Worm (Caenorhabditis elegans): Measurements from ENCODE around the gene hlh-13.

Gene hlh-13

DNA sequence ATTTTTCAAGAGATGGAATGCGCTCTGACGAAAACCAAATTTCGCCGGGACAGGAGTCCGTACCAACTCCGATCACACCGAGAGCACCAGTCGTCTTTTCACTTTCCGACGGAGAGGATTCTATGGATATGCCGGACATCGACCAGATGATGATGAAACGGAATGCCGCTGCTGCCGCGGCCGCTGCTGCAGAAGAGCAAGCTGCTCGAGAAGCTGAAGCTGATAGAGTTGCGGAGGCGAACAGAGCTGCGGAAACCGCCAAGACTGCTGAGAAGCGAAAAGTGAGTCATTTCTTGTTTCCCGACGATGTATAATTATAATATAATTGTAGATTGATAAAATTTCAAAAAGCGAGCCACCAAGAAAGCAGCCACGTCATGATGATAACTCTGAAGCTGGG is 6.3 kb downstream of the hlh-13 start:
- no peak for TF ChIP-seq nhr-77 (tag; optimal IDR thresholded peaks at IDR 0.05)
- no peak for TF ChIP-seq unc-62 (GFP tag; optimal IDR thresholded peaks at IDR 0.05)
- TF ChIP-seq mep-1 (tag; optimal IDR thresholded peaks at IDR 0.05), result no peak
- TF ChIP-seq ceh-63 (GFP tag; optimal IDR thresholded peaks at IDR 0.05), result no peak
- no peak for TF ChIP-seq lin-35 (GFP tag; optimal IDR thresholded peaks at IDR 0.05)
- no peak for TF ChIP-seq C34B4.2 (tag; optimal IDR thresholded peaks at IDR 0.05)
- TF ChIP-seq elt-2 (tag; optimal IDR thresholded peaks at IDR 0.05), result no peak
- no peak for TF ChIP-seq nhr-47 (tag; optimal IDR thresholded peaks at IDR 0.05)
- TF ChIP-seq ama-1 (optimal IDR thresholded peaks at IDR 0.05), result no peak
- TF ChIP-seq hpl-2 (GFP tag; optimal IDR thresholded peaks at IDR 0.05), result no peak
- TF ChIP-seq lin-39 (tag; optimal IDR thresholded peaks at IDR 0.05), result no peak
- TF ChIP-seq pag-3 (tag; optimal IDR thresholded peaks at IDR 0.05; ENCODE audit: borderline replicate concordance, insufficient read depth), result no peak
- TF ChIP-seq xbp-1 (tag; optimal IDR thresholded peaks at IDR 0.05), result no peak

DNA sequence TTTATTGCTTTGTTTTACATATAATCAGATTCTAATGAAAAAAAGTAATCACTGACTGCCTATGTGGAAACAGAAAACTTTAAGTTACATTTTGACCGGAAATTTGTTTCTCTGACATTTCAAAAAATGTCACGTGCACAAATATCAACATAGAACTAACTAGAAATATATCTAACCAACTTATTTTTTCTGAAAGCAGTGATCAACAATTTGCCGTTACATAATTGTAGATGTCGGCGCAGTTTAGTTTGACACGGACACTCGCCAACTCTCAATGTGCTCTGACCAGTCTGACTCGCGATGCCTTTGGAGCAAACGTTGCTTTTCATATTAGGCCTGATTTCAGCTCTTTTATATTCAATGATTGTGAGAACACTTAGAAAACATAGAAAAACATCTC is 7.7 kb downstream of the hlh-13 start, which contains the start of gene srv-6:
Gene srv-6 (plus strand): TSS at position 301 of the 400 bp plus-strand sequence.
- TF ChIP-seq nhr-76 (tag; optimal IDR thresholded peaks at IDR 0.05) (no peak), nhr-11 (tag; optimal IDR thresholded peaks at IDR 0.05) (no peak), sup-37 (GFP tag; optimal IDR thresholded peaks at IDR 0.05) (no peak), mdl-1 (tag; optimal IDR thresholded peaks at IDR 0.05) (no peak), lin-15B (tag; optimal IDR thresholded peaks at IDR 0.05) (no peak), nhr-71 (tag; optimal IDR thresholded peaks at IDR 0.05) (no peak), snpc-4 (tag; optimal IDR thresholded peaks at IDR 0.05) (no peak), nhr-90 (tag; optimal IDR thresholded peaks at IDR 0.05; ENCODE audit: poor library complexity) (no peak), C16A3.4 (tag; optimal IDR thresholded peaks at IDR 0.05) (no peak), pax-3 (tag; optimal IDR thresholded peaks at IDR 0.05) (no peak), ceh-82 (tag; optimal IDR thresholded peaks at IDR 0.05) (no peak)

DNA sequence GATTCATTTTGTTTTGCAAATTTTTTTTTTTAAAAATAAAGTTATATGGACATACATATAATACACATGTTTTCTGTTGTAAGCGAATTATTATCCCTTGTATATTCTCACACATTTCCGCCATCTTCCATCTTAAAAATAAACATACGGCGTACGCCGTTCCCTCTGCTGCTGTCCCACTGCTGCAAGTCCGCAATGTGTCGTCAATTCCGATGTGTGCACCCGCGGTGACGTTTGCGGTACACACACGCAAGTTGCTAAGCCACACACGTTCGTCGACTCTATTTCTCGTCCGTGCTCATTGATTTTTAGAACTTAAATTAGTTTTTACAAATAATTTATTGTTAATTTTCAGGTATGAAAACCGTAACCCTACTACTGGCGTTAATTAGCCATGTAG is 11.2 kb downstream of the hlh-13 start, which contains the start of gene C52B9.4:
Gene C52B9.4 (plus strand): TSS at position 356 of the 400 bp plus-strand sequence.
- no peak for TF ChIP-seq nhr-237 (tag; optimal IDR thresholded peaks at IDR 0.05)
- TF ChIP-seq ceh-63 (GFP tag; optimal IDR thresholded peaks at IDR 0.05), result no peak
- TF ChIP-seq skn-1 (tag; optimal IDR thresholded peaks at IDR 0.05), result peak; percentile 40
- TF ChIP-seq lsy-2 (tag; optimal IDR thresholded peaks at IDR 0.05), result peak; percentile 34 to 45
- TF ChIP-seq efl-1 (optimal IDR thresholded peaks at IDR 0.05), result peak; percentile 29 to 32
- TF ChIP-seq efl-1 (GFP tag; optimal IDR thresholded peaks at IDR 0.05 in 1 of 2), result peak; percentile 1 to 90
- TF ChIP-seq dsc-1 (tag; optimal IDR thresholded peaks at IDR 0.05), result peak; percentile 46
- no peak for TF ChIP-seq egl-27 (tag; optimal IDR thresholded peaks at IDR 0.05)
- no peak for TF ChIP-seq ama-1 (optimal IDR thresholded peaks at IDR 0.05)
- peak; percentile 50 for TF ChIP-seq tbx-2 (tag; optimal IDR thresholded peaks at IDR 0.05)
- no peak for TF ChIP-seq lin-15B (tag; optimal IDR thresholded peaks at IDR 0.05)
- TF ChIP-seq efl-3 (GFP tag; optimal IDR thresholded peaks at IDR 0.05), result no peak
- peak; percentile 67 for TF ChIP-seq lin-14 (GFP tag; optimal IDR thresholded peaks at IDR 0.05)
- no peak for TF ChIP-seq ets-5 (GFP tag; IDR thresholded peaks at IDR 0.05)
- TF ChIP-seq blmp-1 (tag; optimal IDR thresholded peaks at IDR 0.05), result no peak
- TF ChIP-seq mdl-1 (tag; optimal IDR thresholded peaks at IDR 0.05), result peak in 1 of 2 experiments; percentile 44
- TF ChIP-seq pag-3 (tag; optimal IDR thresholded peaks at IDR 0.05; ENCODE audit: borderline replicate concordance, insufficient read depth), result no peak
- TF ChIP-seq ceh-8 (GFP tag; optimal IDR thresholded peaks at IDR 0.05), result no peak
- TF ChIP-seq zag-1 (tag; optimal IDR thresholded peaks at IDR 0.05), result no peak
- TF ChIP-seq nhr-20 (tag; optimal IDR thresholded peaks at IDR 0.05), result peak; percentile 49
- TF ChIP-seq unc-86 (tag; optimal IDR thresholded peaks at IDR 0.05), result peak; percentile 17
- TF ChIP-seq ceh-88 (GFP tag; IDR thresholded peaks at IDR 0.05), result no peak
- TF ChIP-seq elt-2 (tag; optimal IDR thresholded peaks at IDR 0.05), result peak; percentile 15
- no peak for TF ChIP-seq pax-3 (tag; optimal IDR thresholded peaks at IDR 0.05)
- no peak for TF ChIP-seq vab-15 (tag; optimal IDR thresholded peaks at IDR 0.05)
- no peak for TF ChIP-seq pqm-1 (tag; optimal IDR thresholded peaks at IDR 0.05)
- peak; percentile 54 for TF ChIP-seq swsn-7 (tag; optimal IDR thresholded peaks at IDR 0.05)
- TF ChIP-seq aha-1 (tag; optimal IDR thresholded peaks at IDR 0.05), result no peak
- no peak for TF ChIP-seq sup-37 (GFP tag; optimal IDR thresholded peaks at IDR 0.05)
- no peak for TF ChIP-seq fkh-4 (tag; optimal IDR thresholded peaks at IDR 0.05; ENCODE audit: borderline replicate concordance)
- no peak for TF ChIP-seq unc-98 (GFP tag; IDR thresholded peaks at IDR 0.05)
- no peak for TF ChIP-seq nhr-76 (tag; optimal IDR thresholded peaks at IDR 0.05)
- no peak for TF ChIP-seq lin-39 (tag; optimal IDR thresholded peaks at IDR 0.05)
- no peak for TF ChIP-seq grh-1 (GFP tag; IDR thresholded peaks at IDR 0.05)
- no peak for TF ChIP-seq hlh-17 (GFP tag; optimal IDR thresholded peaks at IDR 0.05; ENCODE audit: borderline replicate concordance)

All from whole organism, L1 larva.